Worm (Caenorhabditis elegans) whole organism, young adult: ENCODE measurements around the gene arrd-17.

Experiments used
- aptf-2 ChIP-seq: fragments of 200-800 bp; sonication (Bioruptor generic); conservative IDR thresholded peaks from 2 replicates; pipeline ENCODE4 v1.3.6; 2022; ENCODE audit warnings: missing genetic modification reagents, missing genetic modification characterization, missing compliant biosample characterization
- hlh-12 ChIP-seq: sonication (generic microtip); optimal IDR thresholded peaks from 2 replicates; lab custom pipeline; 2016; ENCODE audit warnings: missing genetic modification characterization, missing compliant biosample characterization
- zfh-2 ChIP-seq: fragments of 200-800 bp; sonication (Bioruptor generic); conservative IDR thresholded peaks from 2 replicates; pipeline ENCODE4 v1.3.6; 2022; ENCODE audit warnings: missing genetic modification reagents, missing genetic modification characterization, missing compliant biosample characterization
- ztf-25 ChIP-seq: fragments of 200-800 bp; sonication (Bioruptor generic); IDR thresholded peaks from 2 replicates; pipeline ENCODE4 v1.3.6; 2022; ENCODE audit warnings: missing genetic modification reagents, missing genetic modification characterization, missing compliant biosample characterization

Gene arrd-17

ce11 chrIII:13580076-13580475 is 50.5 kb downstream of the arrd-17 start:
- TF ChIP-seq aptf-2 (GFP tag; lab: Robert Waterston, UW) (0 out of 2 replicates have a peak, but pooled peaks have one; percentile 12), zfh-2 (GFP tag; lab: Robert Waterston, UW) (peak; percentile 80), hlh-12 (tag; lab: Kevin White, UChicago) (no peak), ztf-25 (no peak)
